Worm (Caenorhabditis elegans) whole organism, young adult: Measurements from ENCODE around the gene faah-2.

Source experiments
- F49E8.2 ChIP-seq: sonication (generic microtip); optimal IDR thresholded peaks from 3 replicates; lab custom pipeline; 2017; ENCODE audit warnings: missing genetic modification characterization, mild to moderate bottlenecking, missing compliant biosample characterization, antibody characterized with exemption, moderate library complexity; ENCODE audit not compliant: insufficient read depth
- F55B11.4 ChIP-seq: sonication (generic microtip); optimal IDR thresholded peaks from 2 replicates; lab custom pipeline; 2016; ENCODE audit warnings: missing compliant biosample characterization, missing genetic modification characterization, borderline replicate concordance; ENCODE audit not compliant: insufficient read depth
- unc-62 ChIP-seq: fragments of 150-350 bp; optimal IDR thresholded peaks from 2 replicates; lab custom pipeline; 2014; ENCODE audit warnings: missing biosample characterization, missing genetic modification reagents, missing genetic modification characterization

- TF ChIP-seq unc-62 (no peak), F55B11.4 (tag; lab: Kevin White, UChicago) (no peak), F49E8.2 (tag; lab: Kevin White, UChicago) (no peak)
These were observed 36.8 kb upstream of the faah-2 start, which contains the start of gene irld-8 for ce11 chrIV:8115462-8115861.
